Fruit fly (Drosophila melanogaster): Measurements from ENCODE around the gene LysP.

Gene LysP

dm6 chr3L:1195202-1195601 is 23.3 kb downstream of the LysP start, which contains the start of gene LysX:
TSS of gene LysX (minus strand) at chr3L:1195302.
- TF ChIP-seq h (GFP tag; optimal IDR thresholded peaks at IDR 0.05) = no peak

- TF ChIP-seq Myc (optimal IDR thresholded peaks at IDR 0.05) (no peak), lola (GFP tag; optimal IDR thresholded peaks at IDR 0.05) (no peak), Hr83 (GFP tag; optimal IDR thresholded peaks at IDR 0.05; ENCODE audit: poor library complexity, severe bottlenecking) (no peak), Jra (GFP tag; optimal IDR thresholded peaks at IDR 0.05) (no peak), fru (GFP tag; optimal IDR thresholded peaks at IDR 0.05) (no peak), Vsx2 (GFP tag; optimal IDR thresholded peaks at IDR 0.05; ENCODE audit: partially characterized antibody) (no peak), dsf (GFP tag; optimal IDR thresholded peaks at IDR 0.05; ENCODE audit: borderline replicate concordance) (no peak), GATAd (GFP tag; optimal IDR thresholded peaks at IDR 0.05) (no peak), sv (GFP tag; optimal IDR thresholded peaks at IDR 0.05) (no peak), Hnf4 (GFP tag; optimal IDR thresholded peaks at IDR 0.05) (no peak), usp (GFP tag; optimal IDR thresholded peaks at IDR 0.05) (no peak), CG32264 (GFP tag; optimal IDR thresholded peaks at IDR 0.05) (no peak), Dif (GFP tag; optimal IDR thresholded peaks at IDR 0.05; ENCODE audit: partially characterized antibody) (no peak), dmrt93B (GFP tag; optimal IDR thresholded peaks at IDR 0.05) (no peak), Dfd (GFP tag; optimal IDR thresholded peaks at IDR 0.05) (no peak), br (GFP tag; optimal IDR thresholded peaks at IDR 0.05) (no peak), OdsH (GFP tag; optimal IDR thresholded peaks at IDR 0.05) (no peak), Hr78 (GFP tag; optimal IDR thresholded peaks at IDR 0.05) (no peak), woc (GFP tag; optimal IDR thresholded peaks at IDR 0.05) (no peak), N (GFP tag; optimal IDR thresholded peaks at IDR 0.05) (no peak)
These were observed 25.2 kb downstream of the LysP start, which contains the start of gene Trhn for dm6 chr3L:1193123-1193844. TSS of gene Trhn (minus strand) at chr3L:1193173.

- peak; percentile 24 for TF ChIP-seq Hnf4 (GFP tag; optimal IDR thresholded peaks at IDR 0.05)
- TF ChIP-seq CrebA (GFP tag; optimal IDR thresholded peaks at IDR 0.05; ENCODE audit: borderline replicate concordance) = peak; percentile 17
- no peak for TF ChIP-seq Rel (GFP tag; optimal IDR thresholded peaks at IDR 0.05)
- TF ChIP-seq Rel (tag; optimal IDR thresholded peaks at IDR 0.05) = peak; percentile 89
- TF ChIP-seq pan (optimal IDR thresholded peaks at IDR 0.05) = no peak
- TF ChIP-seq lola (GFP tag; optimal IDR thresholded peaks at IDR 0.05) = no peak
These were observed 29.4 kb downstream of the LysP start, which contains the start of gene CG13912 for dm6 chr3L:1188936-1189659. TSS of gene CG13912 (plus strand) at chr3L:1189588.

DNA sequence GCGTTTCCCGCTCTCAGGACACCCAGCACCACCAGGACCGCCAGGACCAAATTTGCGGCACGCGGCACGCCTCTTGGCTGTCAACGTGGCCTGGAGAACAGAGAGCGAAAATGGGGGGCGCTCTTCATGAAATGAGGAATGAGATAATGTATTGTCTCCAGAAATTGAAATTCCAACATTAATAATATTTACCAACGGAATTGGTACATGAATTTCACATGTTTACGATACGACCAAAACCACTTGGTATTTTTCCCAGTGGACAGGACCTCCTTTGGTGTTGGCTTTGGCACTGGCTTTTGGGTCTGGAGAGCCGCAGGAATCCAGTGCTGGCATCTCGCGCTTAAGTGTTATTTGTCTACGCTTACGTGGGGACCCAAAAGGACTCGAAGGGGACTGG is 35.0 kb downstream of the LysP start:
- TF ChIP-seq ey (GFP tag; optimal IDR thresholded peaks at IDR 0.05) (peak; percentile 30), tai (GFP tag; optimal IDR thresholded peaks at IDR 0.05) (no peak), dmrt93B (GFP tag; optimal IDR thresholded peaks at IDR 0.05) (no peak), foxo (GFP tag; optimal IDR thresholded peaks at IDR 0.05) (peak in 1 of 2 experiments; percentile 31), Mio (GFP tag; optimal IDR thresholded peaks at IDR 0.05) (no peak), pan (optimal IDR thresholded peaks at IDR 0.05) (no peak), fru (GFP tag; optimal IDR thresholded peaks at IDR 0.05) (peak; percentile 18), br (GFP tag; optimal IDR thresholded peaks at IDR 0.05) (no peak), HLH106 (tag; optimal IDR thresholded peaks at IDR 0.05) (peak; percentile 30), rgr (GFP tag; optimal IDR thresholded peaks at IDR 0.05) (peak; percentile 10), dsf (GFP tag; optimal IDR thresholded peaks at IDR 0.05; ENCODE audit: borderline replicate concordance) (no peak)

- TF ChIP-seq dl (GFP tag; optimal IDR thresholded peaks at IDR 0.05; ENCODE audit: insufficient read depth in 1 of 2, partially characterized antibody in 2 of 2) (peak in 1 of 2 experiments; percentile 30), CG32264 (GFP tag; optimal IDR thresholded peaks at IDR 0.05) (no peak), tai (GFP tag; optimal IDR thresholded peaks at IDR 0.05) (no peak), Rel (GFP tag; optimal IDR thresholded peaks at IDR 0.05) (no peak), Rel (tag; optimal IDR thresholded peaks at IDR 0.05) (peak; percentile 31), jim (GFP tag; optimal IDR thresholded peaks at IDR 0.05) (peak; percentile 68), Myc (optimal IDR thresholded peaks at IDR 0.05) (no peak), Sp1 (GFP tag; optimal IDR thresholded peaks at IDR 0.05) (peak; percentile 28), CrebA (GFP tag; optimal IDR thresholded peaks at IDR 0.05; ENCODE audit: borderline replicate concordance) (no peak), GATAd (GFP tag; optimal IDR thresholded peaks at IDR 0.05) (no peak), psq (GFP tag; optimal IDR thresholded peaks at IDR 0.05) (peak; percentile 92), Mio (GFP tag; optimal IDR thresholded peaks at IDR 0.05) (no peak)
These were observed 40.3 kb downstream of the LysP start for dm6 chr3L:1178115-1178583.
